Worm (Caenorhabditis elegans): ENCODE measurements around the gene ZK666.12.

The ZK666.12 gene

DNA sequence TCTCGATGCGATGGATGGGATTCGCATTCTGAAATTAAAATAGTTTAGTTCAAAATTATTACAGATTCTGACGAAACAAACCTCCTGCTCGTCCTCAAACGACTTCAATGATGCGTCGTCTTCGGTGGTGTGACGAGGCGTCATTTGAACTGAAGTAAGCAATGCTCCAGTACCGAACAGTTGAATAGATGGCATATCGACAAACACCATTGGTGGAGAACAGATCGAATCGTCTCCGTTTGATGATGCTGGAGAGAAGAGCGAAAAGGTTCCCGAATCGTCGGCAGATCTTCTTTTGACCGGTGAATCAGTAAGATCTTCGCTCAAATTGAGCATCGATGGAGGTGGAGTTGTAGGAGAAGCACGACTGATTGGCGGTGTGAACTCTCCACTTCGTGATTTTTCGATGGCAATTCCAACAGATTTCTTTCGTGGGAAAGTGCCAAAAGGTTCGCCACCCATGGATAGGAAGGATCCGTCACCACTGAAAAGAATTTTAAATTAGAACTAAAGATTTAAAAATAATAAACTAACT, 48.4 kb downstream of the ZK666.12 start (continued):
- TF ChIP-seq nhr-120 (GFP tag; IDR thresholded peaks at IDR 0.05), result no peak
- peak; percentile 13; the same call in 1 of the 2 replicates for TF ChIP-seq K11D2.4 (GFP tag; IDR thresholded peaks at IDR 0.05)
- no peak for TF ChIP-seq F55B11.4 (tag; optimal IDR thresholded peaks at IDR 0.05; ENCODE audit: borderline replicate concordance, insufficient read depth)
- no peak for TF ChIP-seq hrde-1 (tag; optimal IDR thresholded peaks at IDR 0.05; ENCODE audit: borderline replicate concordance)
- TF ChIP-seq ceh-58 (GFP tag; IDR thresholded peaks at IDR 0.05), result no peak
- peak; percentile 1 for TF ChIP-seq akir-1 (GFP tag; optimal IDR thresholded peaks at IDR 0.05)
- no peak for TF ChIP-seq nfya-2 (GFP tag; IDR thresholded peaks at IDR 0.05)
- TF ChIP-seq sdz-38 (tag; optimal IDR thresholded peaks at IDR 0.05), result no peak
- 0 out of 2 replicates have a peak, but pooled peaks have one; percentile 34 for TF ChIP-seq madf-3 (GFP tag; IDR thresholded peaks at IDR 0.05)
- TF ChIP-seq dpl-1 (GFP tag; optimal IDR thresholded peaks at IDR 0.05), result no peak
- no peak for TF ChIP-seq Y79H2A.3 (GFP tag; conservative IDR thresholded peaks at IDR 0.05)
- TF ChIP-seq lsy-27 (tag; optimal IDR thresholded peaks at IDR 0.05; ENCODE audit: borderline replicate concordance, insufficient read depth), result no peak
- no peak for TF ChIP-seq ceh-40 (GFP tag; IDR thresholded peaks at IDR 0.05)
- TF ChIP-seq B0035.1 (tag; optimal IDR thresholded peaks at IDR 0.05), result no peak
- TF ChIP-seq unc-62 (GFP tag; optimal IDR thresholded peaks at IDR 0.05), result no peak
- TF ChIP-seq mxl-1 (tag; optimal IDR thresholded peaks at IDR 0.05), result no peak
- no peak for TF ChIP-seq K12H6.12 (tag; optimal IDR thresholded peaks at IDR 0.05)
- no peak for TF ChIP-seq ceh-27 (GFP tag; optimal IDR thresholded peaks at IDR 0.05)
- TF ChIP-seq ZK185.1 (tag; optimal IDR thresholded peaks at IDR 0.05; ENCODE audit: poor library complexity, severe bottlenecking), result no peak
- no peak for TF ChIP-seq snpc-1.3 (tag; optimal IDR thresholded peaks at IDR 0.05; ENCODE audit: insufficient read depth)
- TF ChIP-seq madf-6 (GFP tag; IDR thresholded peaks at IDR 0.05), result no peak
- TF ChIP-seq Y56A3A.18 (GFP tag; IDR thresholded peaks at IDR 0.05), result no peak
- no peak for TF ChIP-seq atf-7 (tag; optimal IDR thresholded peaks at IDR 0.05)
- TF ChIP-seq attf-3 (GFP tag; conservative IDR thresholded peaks at IDR 0.05), result no peak
- TF ChIP-seq fkh-3 (tag; optimal IDR thresholded peaks at IDR 0.05), result no peak
- no peak for TF ChIP-seq madf-10 (tag; optimal IDR thresholded peaks at IDR 0.05)
- TF ChIP-seq gei-17 (GFP tag; optimal IDR thresholded peaks at IDR 0.05), result no peak
- no peak for TF ChIP-seq athp-1 (tag; optimal IDR thresholded peaks at IDR 0.05)
- no peak for TF ChIP-seq repo-1 (tag; optimal IDR thresholded peaks at IDR 0.05)
- no peak for TF ChIP-seq tlf-1 (GFP tag; optimal IDR thresholded peaks at IDR 0.05)
- TF ChIP-seq Y95B8A.8 (GFP tag; IDR thresholded peaks at IDR 0.05), result no peak
- TF ChIP-seq chd-7 (tag; optimal IDR thresholded peaks at IDR 0.05), result no peak
- no peak for TF ChIP-seq dpff-1 (tag; optimal IDR thresholded peaks at IDR 0.05)
- no peak for TF ChIP-seq ekl-4 (GFP tag; IDR thresholded peaks at IDR 0.05)
- TF ChIP-seq nhr-90 (tag; optimal IDR thresholded peaks at IDR 0.05), result no peak
- TF ChIP-seq ztf-18 (tag; optimal IDR thresholded peaks at IDR 0.05), result no peak
- TF ChIP-seq ztf-26 (tag; optimal IDR thresholded peaks at IDR 0.05), result no peak
- TF ChIP-seq efl-1 (GFP tag; optimal IDR thresholded peaks at IDR 0.05), result no peak
- no peak for TF ChIP-seq aptf-3 (GFP tag; IDR thresholded peaks at IDR 0.05)
- TF ChIP-seq ccch-3 (GFP tag; optimal IDR thresholded peaks at IDR 0.05), result no peak
- no peak for TF ChIP-seq C06A6.2 (GFP tag; conservative IDR thresholded peaks at IDR 0.05)
- no peak for TF ChIP-seq zim-3 (tag; optimal IDR thresholded peaks at IDR 0.05)
- no peak for TF ChIP-seq hsf-1 (GFP tag; IDR thresholded peaks at IDR 0.05)
- TF ChIP-seq nhr-179 (tag; optimal IDR thresholded peaks at IDR 0.05), result no peak
- no peak; the same call in 1 of the 2 replicates for TF ChIP-seq lir-1 (GFP tag; conservative IDR thresholded peaks at IDR 0.05)
- TF ChIP-seq hmg-1.2 (GFP tag; IDR thresholded peaks at IDR 0.05), result no peak
- no peak for TF ChIP-seq hlh-26 (GFP tag; conservative IDR thresholded peaks at IDR 0.05)
- no peak for TF ChIP-seq F33H1.4 (GFP tag; IDR thresholded peaks at IDR 0.05)
- no peak for TF ChIP-seq madf-8 (GFP tag; conservative IDR thresholded peaks at IDR 0.05)
